Worm (Caenorhabditis elegans): ENCODE results near the gene math-40.

math-40 gene

ce11 chrII:1875658-1876057 is 45.2 kb downstream of the math-40 start, which contains the start of gene math-13:
Gene math-13 (plus strand): TSS chrII:1875958.
- TF ChIP-seq med-1 (GFP tag; optimal IDR thresholded peaks at IDR 0.05; ENCODE audit: insufficient read depth) (no peak), T22C8.4 (GFP tag; IDR thresholded peaks at IDR 0.05) (no peak), ref-1 (GFP tag; conservative IDR thresholded peaks at IDR 0.05) (no peak), tab-1 (GFP tag; IDR thresholded peaks at IDR 0.05) (no peak), klf-2 (GFP tag; conservative IDR thresholded peaks at IDR 0.05) (no peak), ztf-23 (GFP tag; IDR thresholded peaks at IDR 0.05) (no peak), cog-1 (tag; optimal IDR thresholded peaks at IDR 0.05) (no peak), flt-1 (GFP tag; IDR thresholded peaks at IDR 0.05) (no peak), ztf-29 (GFP tag; IDR thresholded peaks at IDR 0.05) (no peak)

DNA sequence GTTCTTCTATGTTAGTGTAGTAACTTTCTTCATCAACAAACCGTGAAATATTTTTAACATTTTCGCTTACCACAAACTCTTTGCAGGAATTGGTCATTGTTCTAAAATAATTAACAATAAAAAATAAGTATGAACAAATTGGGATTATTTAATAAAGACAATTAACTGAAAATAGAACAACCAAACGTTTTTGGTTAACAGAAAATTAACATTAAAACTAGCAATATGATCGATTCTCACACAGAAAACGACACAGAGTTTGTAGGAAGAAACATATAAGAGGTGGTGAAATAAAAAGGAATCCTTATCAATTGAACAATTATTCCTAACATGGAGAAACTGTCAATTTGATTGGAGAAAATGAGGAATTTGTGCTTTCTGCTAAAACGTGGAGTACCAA is 48.2 kb downstream of the math-40 start, which contains the start of gene math-16:
Gene math-16, minus strand, starts transcription at position 101 of the 400 bp plus-strand sequence.
- TF ChIP-seq med-1 (GFP tag; optimal IDR thresholded peaks at IDR 0.05; ENCODE audit: insufficient read depth) (no peak), flt-1 (GFP tag; IDR thresholded peaks at IDR 0.05) (no peak), ztf-23 (GFP tag; IDR thresholded peaks at IDR 0.05) (no peak), ztf-29 (GFP tag; IDR thresholded peaks at IDR 0.05) (no peak), cog-1 (tag; optimal IDR thresholded peaks at IDR 0.05) (no peak), tab-1 (GFP tag; IDR thresholded peaks at IDR 0.05) (no peak), klf-2 (GFP tag; conservative IDR thresholded peaks at IDR 0.05) (no peak), ref-1 (GFP tag; conservative IDR thresholded peaks at IDR 0.05) (no peak), T22C8.4 (GFP tag; IDR thresholded peaks at IDR 0.05) (no peak)

All from whole organism, midembryonic.